Fruit fly (Drosophila melanogaster) whole organism, embryonic: ENCODE measurements around the gene CG42494.

Experiments
- Bteb2 ChIP-seq: fragments of 200-800 bp; sonication (Bioruptor generic); optimal IDR thresholded peaks from 2 replicates; lab custom pipeline; 2016; ENCODE audit warnings: missing biosample characterization, missing genetic modification characterization
- CG10462 ChIP-seq: fragments of 200-800 bp; sonication (Bioruptor generic); optimal IDR thresholded peaks from 2 replicates; lab custom pipeline; 2016; ENCODE audit warnings: missing biosample characterization, missing genetic modification characterization
- CG11456 ChIP-seq: fragments of 200-800 bp; sonication (Bioruptor generic); IDR thresholded peaks from 3 replicates; pipeline ENCODE4 v1.3.6; 2022; ENCODE audit warnings: missing biosample characterization, missing genetic modification characterization
- CG13296 ChIP-seq: fragments of 200-800 bp; sonication (Bioruptor generic); optimal IDR thresholded peaks from 3 replicates; lab custom pipeline; 2018; ENCODE audit warnings: missing biosample characterization, mild to moderate bottlenecking, missing genetic modification characterization
- CG13894 ChIP-seq: fragments of 200-800 bp; sonication (Bioruptor generic); optimal IDR thresholded peaks from 3 replicates; lab custom pipeline; 2018; ENCODE audit warnings: missing biosample characterization, mild to moderate bottlenecking, missing genetic modification characterization, moderate library complexity
- CG14014 ChIP-seq: fragments of 200-800 bp; sonication (Bioruptor generic); IDR thresholded peaks from 2 replicates; pipeline ENCODE4 v1.3.6; 2022; ENCODE audit warnings: missing biosample characterization, missing genetic modification characterization
- CG15269 ChIP-seq: fragments of 200-800 bp; sonication (Bioruptor generic); optimal IDR thresholded peaks from 2 replicates; lab custom pipeline; 2018; ENCODE audit warnings: missing biosample characterization, mild to moderate bottlenecking, missing genetic modification characterization, moderate library complexity
- CG17359 ChIP-seq: fragments of 200-800 bp; sonication (Bioruptor generic); optimal IDR thresholded peaks from 3 replicates; lab custom pipeline; 2018; ENCODE audit warnings: missing biosample characterization, mild to moderate bottlenecking, missing genetic modification characterization, moderate library complexity
- CG18599 ChIP-seq: fragments of 200-800 bp; sonication (Bioruptor generic); optimal IDR thresholded peaks from 3 replicates; lab custom pipeline; 2017; ENCODE audit warnings: missing biosample characterization, missing genetic modification characterization, mild to moderate bottlenecking, moderate library complexity, missing genetic modification reagents
- CG2116 ChIP-seq: fragments of 200-800 bp; sonication (Bioruptor generic); optimal IDR thresholded peaks from 3 replicates; lab custom pipeline; 2018; ENCODE audit warnings: missing biosample characterization, mild to moderate bottlenecking, missing genetic modification characterization
- CG3163 ChIP-seq: fragments of 200-800 bp; sonication (Bioruptor generic); optimal IDR thresholded peaks from 3 replicates; lab custom pipeline; 2016; ENCODE audit warnings: missing biosample characterization, missing genetic modification characterization
- CG34376 ChIP-seq: fragments of 200-800 bp; sonication (Bioruptor generic); optimal IDR thresholded peaks from 2 replicates; lab custom pipeline; 2018; ENCODE audit warnings: missing biosample characterization, mild to moderate bottlenecking, missing genetic modification characterization
- CG4328 ChIP-seq: fragments of 200-800 bp; sonication (Bioruptor generic); optimal IDR thresholded peaks from 3 replicates; lab custom pipeline; 2017; ENCODE audit warnings: missing biosample characterization, missing genetic modification reagents, missing genetic modification characterization
- CG7786 ChIP-seq: fragments of 200-800 bp; sonication (Bioruptor generic); optimal IDR thresholded peaks from 2 replicates; lab custom pipeline; 2016; ENCODE audit warnings: missing biosample characterization, missing genetic modification characterization
- CG7839 ChIP-seq: fragments of 200-800 bp; sonication (Bioruptor generic); optimal IDR thresholded peaks from 3 replicates; lab custom pipeline; 2018; ENCODE audit warnings: missing biosample characterization, mild to moderate bottlenecking, missing genetic modification characterization, moderate library complexity
- Camta ChIP-seq: fragments of 200-800 bp; sonication (Bioruptor generic); optimal IDR thresholded peaks from 2 replicates; lab custom pipeline; 2016; ENCODE audit warnings: missing biosample characterization, missing genetic modification characterization
- CoRest ChIP-seq: fragments of 200-800 bp; sonication (Bioruptor generic); optimal IDR thresholded peaks from 3 replicates; lab custom pipeline; 2018; ENCODE audit warnings: missing biosample characterization, mild to moderate bottlenecking, missing genetic modification characterization, moderate library complexity
- Dp ChIP-seq: fragments of 200-800 bp; sonication (Bioruptor generic); optimal IDR thresholded peaks from 2 replicates; lab custom pipeline; 2018; ENCODE audit warnings: missing biosample characterization, mild to moderate bottlenecking, missing genetic modification characterization, moderate library complexity
- MTF-1 ChIP-seq: fragments of 200-800 bp; sonication (Bioruptor generic); optimal IDR thresholded peaks from 2 replicates; lab custom pipeline; 2018; ENCODE audit warnings: missing biosample characterization, mild to moderate bottlenecking, missing genetic modification characterization, borderline replicate concordance
- Neu2 ChIP-seq: fragments of 200-800 bp; sonication (Bioruptor generic); optimal IDR thresholded peaks from 3 replicates; lab custom pipeline; 2016; ENCODE audit warnings: missing biosample characterization, missing genetic modification characterization, borderline replicate concordance
- Nf-YC ChIP-seq: fragments of 200-800 bp; optimal IDR thresholded peaks from 3 replicates; lab custom pipeline; 2019; ENCODE audit warnings: missing biosample characterization, mild to moderate bottlenecking, missing genetic modification characterization, moderate library complexity
- Pdp1 ChIP-seq, 2 experiments: fragments of 200-800 bp; sonication (Bioruptor generic); optimal IDR thresholded peaks; 3 replicates each; lab custom pipeline; 2016; ENCODE audit warnings: missing biosample characterization in 2 of 2, missing genetic modification characterization in 2 of 2, mild to moderate bottlenecking in 1 of 2, moderate library complexity in 1 of 2
- Rfx ChIP-seq: fragments of 200-800 bp; sonication (Bioruptor generic); IDR thresholded peaks from 2 replicates; pipeline ENCODE4 v1.3.6; 2022; ENCODE audit warnings: missing biosample characterization, missing genetic modification characterization
- Rx ChIP-seq: fragments of 200-800 bp; sonication (Bioruptor generic); IDR thresholded peaks from 2 replicates; pipeline ENCODE4 v1.3.6; 2022; ENCODE audit warnings: missing biosample characterization, missing genetic modification characterization
- Six4 ChIP-seq: fragments of 200-800 bp; sonication (Bioruptor generic); optimal IDR thresholded peaks from 2 replicates; lab custom pipeline; 2016; ENCODE audit warnings: missing biosample characterization, missing genetic modification characterization
- Sry-δ ChIP-seq: fragments of 200-800 bp; sonication (Bioruptor generic); optimal IDR thresholded peaks from 2 replicates; lab custom pipeline; 2016; ENCODE audit warnings: missing biosample characterization, missing genetic modification characterization
- Trl ChIP-seq, 3 experiments: fragments of >200 bp in 2 of 3; fragments of 200-800 bp in 1 of 3; sonication (Bioruptor generic) in 1 of 3; optimal IDR thresholded peaks; 2 replicates in 1 of 3; 3 replicates in 2 of 3; lab custom pipeline; 2016 to 2017; ENCODE audit warnings: missing biosample characterization in 1 of 3, missing genetic modification characterization in 1 of 3
- al ChIP-seq: fragments of 200-800 bp; sonication (Bioruptor generic); IDR thresholded peaks from 2 replicates; pipeline ENCODE4 v1.3.6; 2022; ENCODE audit warnings: missing biosample characterization, missing genetic modification characterization
- aop ChIP-seq: fragments of 200-800 bp; sonication (Bioruptor generic); IDR thresholded peaks from 2 replicates; pipeline ENCODE4 v1.3.6; 2022; ENCODE audit warnings: missing biosample characterization, missing genetic modification characterization
- bsh ChIP-seq, 2 experiments: fragments of 200-800 bp; sonication (Bioruptor generic); optimal IDR thresholded peaks; 2 replicates each; lab custom pipeline; 2017 to 2018; ENCODE audit warnings: mild to moderate bottlenecking in 2 of 2, missing biosample characterization in 2 of 2, missing genetic modification characterization in 2 of 2, moderate library complexity in 1 of 2
- cato ChIP-seq: fragments of 200-800 bp; sonication (Bioruptor generic); optimal IDR thresholded peaks from 2 replicates; lab custom pipeline; 2016; ENCODE audit warnings: missing biosample characterization, missing genetic modification characterization, borderline replicate concordance
- chinmo ChIP-seq: fragments of 200-800 bp; sonication (Bioruptor generic); IDR thresholded peaks from 4 replicates; pipeline ENCODE4 v1.3.6; 2022; ENCODE audit warnings: missing biosample characterization, missing genetic modification characterization; ENCODE audit not compliant: partially characterized antibody
- corto ChIP-seq: fragments of 200-800 bp; sonication (Bioruptor generic); optimal IDR thresholded peaks from 2 replicates; lab custom pipeline; 2016; ENCODE audit warnings: missing biosample characterization, mild to moderate bottlenecking, missing genetic modification characterization, moderate library complexity
- ftz-f1 ChIP-seq: fragments of 200-800 bp; sonication (Bioruptor generic); optimal IDR thresholded peaks from 2 replicates; lab custom pipeline; 2016; ENCODE audit warnings: missing biosample characterization, missing genetic modification characterization
- h ChIP-seq: fragments of >200 bp; optimal IDR thresholded peaks from 2 replicates; lab custom pipeline; 2017
- insv ChIP-seq, 2 experiments: fragments of 200-800 bp; sonication (Bioruptor generic); optimal IDR thresholded peaks; 3 replicates each; lab custom pipeline; 2016 to 2018; ENCODE audit warnings: missing biosample characterization in 2 of 2, missing genetic modification characterization in 2 of 2
- jumu ChIP-seq: fragments of 200-800 bp; sonication (Bioruptor generic); optimal IDR thresholded peaks from 3 replicates; lab custom pipeline; 2016; ENCODE audit warnings: missing biosample characterization, missing genetic modification characterization
- ken ChIP-seq: fragments of 200-800 bp; sonication (Bioruptor generic); IDR thresholded peaks from 3 replicates; pipeline ENCODE4 v1.3.6; 2022; ENCODE audit warnings: missing biosample characterization, missing genetic modification characterization
- lola ChIP-seq, 3 experiments: fragments of >200 bp in 2 of 3; fragments of 200-800 bp in 1 of 3; sonication (Bioruptor generic) in 1 of 3; optimal IDR thresholded peaks; 2 replicates each; lab custom pipeline; 2017 to 2019; ENCODE audit warnings: missing biosample characterization in 3 of 3, missing genetic modification characterization in 3 of 3, mild to moderate bottlenecking in 1 of 3, moderate library complexity in 1 of 3
- lov ChIP-seq, 2 experiments: fragments of 200-800 bp in 1 of 2; fragments of >200 bp in 1 of 2; sonication (Bioruptor generic) in 1 of 2; IDR thresholded peaks in 1 of 2; optimal IDR thresholded peaks in 1 of 2; 2 replicates in 1 of 2; 3 replicates in 1 of 2; pipeline versions ENCODE4 v1.3.6 to Lab custom; 2017 to 2022; ENCODE audit warnings: missing biosample characterization in 1 of 2, missing genetic modification characterization in 1 of 2
- luna ChIP-seq: fragments of 200-800 bp; sonication (Bioruptor generic); optimal IDR thresholded peaks from 2 replicates; lab custom pipeline; 2016; ENCODE audit warnings: missing biosample characterization, missing genetic modification characterization
- pnt ChIP-seq: fragments of 200-800 bp; sonication (Bioruptor generic); optimal IDR thresholded peaks from 3 replicates; lab custom pipeline; 2016; ENCODE audit warnings: missing biosample characterization, missing genetic modification characterization
- pzg ChIP-seq: fragments of 200-800 bp; sonication (Bioruptor generic); optimal IDR thresholded peaks from 3 replicates; lab custom pipeline; 2018; ENCODE audit warnings: missing biosample characterization, mild to moderate bottlenecking, missing genetic modification characterization, moderate library complexity
- sisA ChIP-seq: fragments of 200-800 bp; sonication (Bioruptor generic); IDR thresholded peaks from 2 replicates; pipeline ENCODE4 v1.3.6; 2022; ENCODE audit warnings: missing biosample characterization, missing genetic modification characterization
- slou ChIP-seq: fragments of 200-800 bp; sonication (Bioruptor generic); optimal IDR thresholded peaks from 3 replicates; lab custom pipeline; 2016; ENCODE audit warnings: missing biosample characterization, missing genetic modification characterization
- stwl ChIP-seq: fragments of 200-800 bp; sonication (Bioruptor generic); optimal IDR thresholded peaks from 3 replicates; lab custom pipeline; 2018; ENCODE audit warnings: missing biosample characterization, mild to moderate bottlenecking, missing genetic modification characterization, moderate library complexity
- tup ChIP-seq: fragments of 200-800 bp; sonication (Bioruptor generic); optimal IDR thresholded peaks from 2 replicates; lab custom pipeline; 2016; ENCODE audit warnings: missing biosample characterization, mild to moderate bottlenecking, missing genetic modification characterization, moderate library complexity

The CG42494 gene

dm6 chr3L:3224740-3225719, 40.8 kb downstream of the CG42494 start, which contains the start of gene Larp4B (continued):
- no peak for TF ChIP-seq lov (optimal IDR thresholded peaks at IDR 0.05; lab: Kevin White, UChicago)
- no peak for TF ChIP-seq lov (GFP tag; IDR thresholded peaks at IDR 0.05; lab: Robert Waterston, UW)
- peak; percentile 4 for TF ChIP-seq jumu (GFP tag; lab: Kevin White, UChicago)
- no peak for TF ChIP-seq chinmo (GFP tag; lab: Robert Waterston, UW)
- TF ChIP-seq aop (GFP tag; lab: Robert Waterston, UW) = no peak
- TF ChIP-seq corto = no peak
- TF ChIP-seq CG10462 (GFP tag; lab: Kevin White, UChicago) = no peak
- no peak for TF ChIP-seq CG7786 (GFP tag; lab: Kevin White, UChicago)
- TF ChIP-seq CG14014 = 0 out of 2 replicates have a peak, but pooled peaks have one; percentile 27
- TF ChIP-seq CoRest (tag; lab: Kevin White, UChicago) = no peak
- no peak for TF ChIP-seq MTF-1
- TF ChIP-seq stwl (tag; lab: Kevin White, UChicago) = peak; percentile 72
- peak; percentile 69 for TF ChIP-seq Sry-δ (GFP tag; lab: Kevin White, UChicago)
- no peak for TF ChIP-seq h (lab: Kevin White, UChicago)
- TF ChIP-seq al = no peak
- TF ChIP-seq bsh (GFP tag; optimal IDR thresholded peaks at IDR 0.05; lab: Kevin White, UChicago) = no peak
- no peak for TF ChIP-seq CG34376 (GFP tag; lab: Kevin White, UChicago)
- TF ChIP-seq pnt (GFP tag; lab: Kevin White, UChicago) = no peak
- TF ChIP-seq Rx (GFP tag; lab: Robert Waterston, UW) = no peak
- peak; percentile 71 for TF ChIP-seq Dp (GFP tag; lab: Kevin White, UChicago)
- no peak for TF ChIP-seq CG7839
- TF ChIP-seq CG13894 (tag; lab: Kevin White, UChicago) = no peak
- no peak for TF ChIP-seq CG11456 (GFP tag; lab: Robert Waterston, UW)
- no peak for TF ChIP-seq Trl (optimal IDR thresholded peaks at IDR 0.05; lab: Kevin White, UChicago)
- no peak for TF ChIP-seq Trl (GFP tag; optimal IDR thresholded peaks at IDR 0.05; lab: Kevin White, UChicago)
- peak; percentile 98 for TF ChIP-seq CG2116 (GFP tag; lab: Kevin White, UChicago)
- TF ChIP-seq Rfx (GFP tag; lab: Robert Waterston, UW) = peak; percentile 45
- TF ChIP-seq luna (GFP tag; lab: Kevin White, UChicago) = no peak
- TF ChIP-seq CG18599 (GFP tag; lab: Kevin White, UChicago) = no peak
- TF ChIP-seq ken = no peak
- TF ChIP-seq lola (GFP tag; optimal IDR thresholded peaks at IDR 0.05; lab: Kevin White, UChicago) = no peak
- no peak for TF ChIP-seq Six4
- TF ChIP-seq CG17359 (tag; lab: Kevin White, UChicago) = no peak
- TF ChIP-seq Neu2 = no peak
- TF ChIP-seq tup (GFP tag; lab: Kevin White, UChicago) = no peak
- peak; percentile 33 for TF ChIP-seq Bteb2 (GFP tag; lab: Kevin White, UChicago)
- peak; percentile 89 for TF ChIP-seq pzg (GFP tag; lab: Kevin White, UChicago)
- peak in 1 of 2 experiments; percentile 41 for TF ChIP-seq insv (GFP tag; optimal IDR thresholded peaks at IDR 0.05; lab: Kevin White, UChicago)
- TF ChIP-seq sisA = no peak
- peak in 1 of 2 experiments; percentile 30 for TF ChIP-seq Pdp1 (GFP tag; optimal IDR thresholded peaks at IDR 0.05; lab: Kevin White, UChicago)
- TF ChIP-seq Camta (GFP tag; lab: Kevin White, UChicago) = no peak
- no peak for TF ChIP-seq ftz-f1 (GFP tag; lab: Kevin White, UChicago)
- no peak for TF ChIP-seq Nf-YC (tag; lab: Kevin White, UChicago)
- TF ChIP-seq slou (GFP tag; lab: Kevin White, UChicago) = no peak
- TF ChIP-seq CG13296 (GFP tag; lab: Kevin White, UChicago) = no peak
- TF ChIP-seq CG3163 (GFP tag; lab: Kevin White, UChicago) = peak; percentile 1
- no peak for TF ChIP-seq cato
- TF ChIP-seq CG15269 = no peak
- no peak for TF ChIP-seq CG4328 (GFP tag; lab: Kevin White, UChicago)
